Worm (Caenorhabditis elegans): ENCODE measurements around the gene C31E10.11.
A peak's percentile ranks its signal among the peaks of the same experiment; 100 is the strongest.

C31E10.11 gene

ce11 chrX:13995803-13996388 is 5.3 kb upstream of the C31E10.11 start, which contains the start of the genes C31E10.5 and C31E10.6 (continued):
- TF ChIP-seq C16A3.4 (tag; optimal IDR thresholded peaks at IDR 0.05) (peak; percentile 68), pax-3 (tag; optimal IDR thresholded peaks at IDR 0.05) (no peak), nhr-20 (tag; optimal IDR thresholded peaks at IDR 0.05) (peak; percentile 60), efl-1 (optimal IDR thresholded peaks at IDR 0.05) (peak; percentile 50 to 52), efl-1 (GFP tag; optimal IDR thresholded peaks at IDR 0.05 in 1 of 2) (peak in 1 of 2 experiments; percentile 43), mdl-1 (tag; optimal IDR thresholded peaks at IDR 0.05) (peak in 1 of 2 experiments; percentile 28), pag-3 (tag; optimal IDR thresholded peaks at IDR 0.05; ENCODE audit: borderline replicate concordance, insufficient read depth) (peak; percentile 36), zag-1 (tag; optimal IDR thresholded peaks at IDR 0.05) (no peak), C04F5.9 (tag; optimal IDR thresholded peaks at IDR 0.05) (no peak), ztf-11 (tag; optimal IDR thresholded peaks at IDR 0.05) (no peak), unc-98 (GFP tag; IDR thresholded peaks at IDR 0.05) (no peak), fkh-8 (tag; optimal IDR thresholded peaks at IDR 0.05) (no peak), dpl-1 (GFP tag; optimal IDR thresholded peaks at IDR 0.05) (peak; percentile 33 to 39 (median 38)), sptf-1 (tag; optimal IDR thresholded peaks at IDR 0.05) (no peak), nhr-77 (tag; optimal IDR thresholded peaks at IDR 0.05) (no peak), nhr-19 (GFP tag; conservative IDR thresholded peaks at IDR 0.05) (peak; percentile 53), lir-3 (tag; optimal IDR thresholded peaks at IDR 0.05; ENCODE audit: poor library complexity) (no peak), ztf-4 (tag; optimal IDR thresholded peaks at IDR 0.05) (no peak), jun-1 (tag; optimal IDR thresholded peaks at IDR 0.05) (no peak), snu-23 (GFP tag; optimal IDR thresholded peaks at IDR 0.05) (peak; percentile 73), fos-1 (tag; optimal IDR thresholded peaks at IDR 0.05) (peak; percentile 4), ceh-88 (GFP tag; IDR thresholded peaks at IDR 0.05) (no peak), lin-14 (GFP tag; optimal IDR thresholded peaks at IDR 0.05) (no peak), nhr-84 (tag; optimal IDR thresholded peaks at IDR 0.05) (no peak), alr-1 (tag; optimal IDR thresholded peaks at IDR 0.05; ENCODE audit: borderline replicate concordance) (no peak), unc-86 (tag; optimal IDR thresholded peaks at IDR 0.05) (peak; percentile 44), vab-15 (tag; optimal IDR thresholded peaks at IDR 0.05) (no peak), lin-15B (tag; optimal IDR thresholded peaks at IDR 0.05) (no peak), irx-1 (tag; optimal IDR thresholded peaks at IDR 0.05) (peak; percentile 30), nhr-71 (tag; optimal IDR thresholded peaks at IDR 0.05) (peak; percentile 73), lin-13 (GFP tag; optimal IDR thresholded peaks at IDR 0.05) (no peak)

DNA sequence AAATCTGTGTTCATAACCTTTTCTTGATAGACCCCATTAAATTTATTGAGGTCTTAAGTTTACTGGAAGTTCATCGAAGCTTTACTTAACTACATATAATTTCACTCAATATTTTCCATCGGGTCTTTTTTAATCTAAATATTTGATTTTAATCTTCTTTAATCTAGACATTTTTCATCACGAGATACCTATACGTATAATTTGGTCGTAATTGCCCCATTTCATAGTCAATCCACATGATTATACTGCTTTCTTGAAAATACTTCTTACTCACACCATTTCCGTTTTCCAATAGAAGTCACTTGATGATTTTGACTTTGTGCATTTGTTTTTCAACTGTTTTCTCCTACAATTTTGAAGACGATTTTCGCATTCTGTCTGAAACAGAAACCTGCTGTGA is 4.3 kb downstream of the C31E10.11 start, which contains the start of gene irld-24:
Gene irld-24, plus strand, starts transcription at position 301 of the 400 bp plus-strand sequence.
- TF ChIP-seq xbp-1 (tag; optimal IDR thresholded peaks at IDR 0.05) (no peak), ces-1 (GFP tag; optimal IDR thresholded peaks at IDR 0.05) (no peak), zag-1 (tag; optimal IDR thresholded peaks at IDR 0.05) (no peak), lin-35 (GFP tag; optimal IDR thresholded peaks at IDR 0.05) (no peak)

DNA sequence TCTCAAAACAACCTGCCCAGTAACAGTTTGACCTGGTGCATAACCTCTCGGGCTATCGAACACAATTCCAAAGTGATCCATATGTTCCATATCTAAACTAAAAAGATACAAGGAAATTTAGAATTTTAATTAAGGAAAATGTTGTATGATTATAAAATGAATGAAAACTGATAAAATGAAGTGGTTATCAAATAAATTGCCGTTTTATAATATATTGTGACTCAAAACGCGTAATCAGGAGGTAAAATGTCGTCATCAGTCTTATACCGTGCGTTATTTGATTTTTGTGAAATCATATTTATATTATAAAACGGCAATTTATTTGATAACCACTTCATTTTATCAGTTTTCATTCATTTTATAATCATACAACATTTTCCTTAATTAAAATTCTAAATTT is 10.2 kb downstream of the C31E10.11 start, which contains the start of gene arrd-24:
Gene arrd-24, minus strand, starts transcription at position 101 of the 400 bp plus-strand sequence.
- peak; percentile 46 for TF ChIP-seq elt-2 (tag; optimal IDR thresholded peaks at IDR 0.05)

DNA sequence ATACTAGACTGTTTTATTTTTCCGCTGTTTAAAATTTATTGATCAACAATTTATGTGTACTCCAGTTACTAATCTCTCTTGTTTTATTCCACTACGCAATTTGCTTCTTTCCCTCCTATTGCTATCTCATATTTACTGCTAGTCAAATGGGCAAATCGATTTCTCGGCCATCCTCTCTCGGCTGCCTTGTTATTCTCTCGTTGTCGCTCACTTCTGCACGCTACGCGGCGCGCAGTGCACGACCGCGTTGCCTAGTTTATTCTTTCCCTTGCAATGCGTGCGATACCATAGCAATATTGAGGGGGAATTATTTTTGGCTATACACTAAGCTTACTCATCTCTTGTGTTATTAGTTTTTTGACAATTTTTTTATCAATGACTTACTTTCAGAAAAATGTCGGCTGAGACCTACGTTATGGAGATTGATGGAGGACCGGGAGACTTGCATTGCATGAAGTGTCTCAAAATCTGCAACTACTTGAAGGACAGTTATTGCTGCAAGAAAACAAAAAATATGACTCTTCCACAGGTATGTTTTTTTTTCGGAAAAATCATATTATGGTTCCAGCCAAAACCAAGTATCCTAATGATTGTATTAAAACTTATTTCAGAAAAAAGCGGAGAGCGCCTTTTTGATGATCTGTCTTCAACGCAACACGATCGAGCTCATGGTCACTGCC is 13.0 kb downstream of the C31E10.11 start, which contains the start of gene F48F7.6:
Gene F48F7.6, plus strand, starts transcription at position 391 of the 680 bp plus-strand sequence.
- TF ChIP-seq dpl-1 (GFP tag; optimal IDR thresholded peaks at IDR 0.05) (peak in 1 of 3 experiments; percentile 7), nhr-76 (tag; optimal IDR thresholded peaks at IDR 0.05) (no peak), nhr-20 (tag; optimal IDR thresholded peaks at IDR 0.05) (peak; percentile 55), ceh-88 (GFP tag; IDR thresholded peaks at IDR 0.05) (no peak), nhr-12 (tag; optimal IDR thresholded peaks at IDR 0.05) (no peak), mdl-1 (tag; optimal IDR thresholded peaks at IDR 0.05) (peak in 1 of 2 experiments; percentile 46), rnt-1 (tag; optimal IDR thresholded peaks at IDR 0.05) (peak; percentile 3), swsn-7 (tag; optimal IDR thresholded peaks at IDR 0.05) (peak; percentile 26), dsc-1 (tag; optimal IDR thresholded peaks at IDR 0.05) (peak; percentile 55), mab-9 (GFP tag; IDR thresholded peaks at IDR 0.05) (no peak), nhr-47 (tag; optimal IDR thresholded peaks at IDR 0.05) (peak; percentile 59), lin-35 (GFP tag; optimal IDR thresholded peaks at IDR 0.05) (peak; percentile 37 to 62), elt-3 (tag; optimal IDR thresholded peaks at IDR 0.05) (peak in 1 of 6 experiments; percentile 11), ceh-82 (tag; optimal IDR thresholded peaks at IDR 0.05) (peak in 1 of 3 experiments; percentile 45), nhr-19 (GFP tag; conservative IDR thresholded peaks at IDR 0.05) (peak; percentile 22; the same call in 1 of the 2 replicates), ama-1 (optimal IDR thresholded peaks at IDR 0.05) (no peak), efl-1 (optimal IDR thresholded peaks at IDR 0.05) (peak in 1 of 2 experiments; percentile 12), efl-1 (GFP tag; optimal IDR thresholded peaks at IDR 0.05 in 1 of 2) (no peak), xbp-1 (tag; optimal IDR thresholded peaks at IDR 0.05) (peak; percentile 11), ztf-4 (tag; optimal IDR thresholded peaks at IDR 0.05) (no peak)

Data from whole organism, L1 larva.